Fruit fly (Drosophila melanogaster): ENCODE measurements around the gene CG43342.

CG43342 gene

DNA sequence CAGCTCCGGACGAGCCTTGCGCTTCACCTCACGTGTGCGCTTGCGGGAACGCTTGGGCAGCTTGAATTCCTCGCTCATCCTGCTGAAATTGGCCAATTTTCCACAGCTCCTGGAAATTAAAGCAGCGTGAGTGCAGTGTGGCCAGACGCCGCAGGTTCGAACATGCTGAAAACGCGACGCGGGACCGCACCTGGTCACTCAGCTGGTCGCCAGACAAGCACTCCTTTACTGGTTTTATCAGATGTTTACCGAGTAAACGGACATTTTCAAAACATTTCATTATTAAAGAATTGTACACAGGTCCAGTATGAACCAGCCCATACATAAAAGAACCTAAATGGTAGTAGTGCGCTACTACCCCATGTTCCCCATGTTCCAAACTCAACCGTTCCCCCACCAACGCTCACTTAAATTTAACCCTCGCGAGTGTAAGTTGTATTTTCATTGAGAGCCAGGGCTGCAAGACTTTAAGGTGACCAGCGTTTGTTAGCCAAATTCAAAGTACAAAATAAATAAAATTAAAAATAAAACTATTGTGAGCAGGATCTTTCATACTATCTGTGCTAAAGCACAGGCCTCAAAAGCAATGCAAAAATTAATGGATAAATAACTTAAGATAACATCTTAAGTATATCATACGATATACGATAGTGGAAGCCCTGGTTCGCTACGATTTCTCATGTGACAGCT lies 18.8 kb upstream of the CG43342 start, which contains the start of the genes JMJD6, CG7071 and Muted (continued):
- TF ChIP-seq MTF-1 (GFP tag; optimal IDR thresholded peaks at IDR 0.05; ENCODE audit: borderline replicate concordance), result peak; percentile 76
- TF ChIP-seq br (optimal IDR thresholded peaks at IDR 0.05), result no peak
- peak; percentile 84 for TF ChIP-seq CG10979 (tag; optimal IDR thresholded peaks at IDR 0.05)
- TF ChIP-seq HLH54F (GFP tag; optimal IDR thresholded peaks at IDR 0.05), result peak; percentile 95
- peak; percentile 81 for TF ChIP-seq ro (GFP tag; IDR thresholded peaks at IDR 0.05)
- peak; percentile 89 for TF ChIP-seq caup (GFP tag; optimal IDR thresholded peaks at IDR 0.05; ENCODE audit: severe bottlenecking)
- peak; percentile 92 for TF ChIP-seq PHDP (tag; optimal IDR thresholded peaks at IDR 0.05)
- TF ChIP-seq Dbx (GFP tag; IDR thresholded peaks at IDR 0.05), result peak; percentile 91
- peak; percentile 63 for TF ChIP-seq Lim3 (GFP tag; IDR thresholded peaks at IDR 0.05)
- peak; percentile 87 for TF ChIP-seq CG8388 (GFP tag; optimal IDR thresholded peaks at IDR 0.05)
- TF ChIP-seq CG3281 (GFP tag; optimal IDR thresholded peaks at IDR 0.05), result peak; percentile 92
- peak; percentile 79 for TF ChIP-seq Vsx1 (GFP tag; optimal IDR thresholded peaks at IDR 0.05)
- peak; percentile 82 for TF ChIP-seq slp2 (GFP tag; optimal IDR thresholded peaks at IDR 0.05)
- TF ChIP-seq Kr (GFP tag; optimal IDR thresholded peaks at IDR 0.05), result no peak
- TF ChIP-seq zen2 (GFP tag; IDR thresholded peaks at IDR 0.05; ENCODE audit: partially characterized antibody), result peak; percentile 55; the same call in 1 of the 3 replicates
- TF ChIP-seq Pdp1 (GFP tag; optimal IDR thresholded peaks at IDR 0.05), result peak; percentile 81 to 91
- peak; percentile 90 for TF ChIP-seq CG2889 (GFP tag; IDR thresholded peaks at IDR 0.05)
- TF ChIP-seq CG17802 (tag; optimal IDR thresholded peaks at IDR 0.05), result peak; percentile 76
- peak; percentile 90 for TF ChIP-seq CG30020 (tag; optimal IDR thresholded peaks at IDR 0.05)
- peak; percentile 97 for TF ChIP-seq B-H2 (GFP tag; optimal IDR thresholded peaks at IDR 0.05)
- peak; percentile 91 for TF ChIP-seq CG10366 (GFP tag; IDR thresholded peaks at IDR 0.05)
- peak; percentile 92 for TF ChIP-seq unpg (GFP tag; optimal IDR thresholded peaks at IDR 0.05)
- TF ChIP-seq E2f2 (GFP tag; IDR thresholded peaks at IDR 0.05), result peak; percentile 79
- peak; percentile 93 for TF ChIP-seq CG11456 (GFP tag; IDR thresholded peaks at IDR 0.05)
- TF ChIP-seq HHEX (GFP tag; optimal IDR thresholded peaks at IDR 0.05), result peak; percentile 87
- peak; percentile 93 for TF ChIP-seq CG34422 (GFP tag; IDR thresholded peaks at IDR 0.05)
- TF ChIP-seq Gsc (GFP tag; IDR thresholded peaks at IDR 0.05), result peak; percentile 79
- peak in 1 of 2 experiments; percentile 20 for TF ChIP-seq Trl (optimal IDR thresholded peaks at IDR 0.05)
- peak; percentile 90 for TF ChIP-seq Trl (GFP tag; optimal IDR thresholded peaks at IDR 0.05)
- peak; percentile 42 for TF ChIP-seq Tbp (GFP tag; optimal IDR thresholded peaks at IDR 0.05)
- peak; percentile 55 for TF ChIP-seq Deaf1 (tag; optimal IDR thresholded peaks at IDR 0.05)
- TF ChIP-seq CG4820 (GFP tag; optimal IDR thresholded peaks at IDR 0.05), result peak; percentile 86
- TF ChIP-seq CG16813 (GFP tag; IDR thresholded peaks at IDR 0.05; ENCODE audit: partially characterized antibody), result peak; percentile 74
- peak; percentile 76 for TF ChIP-seq ssp (GFP tag; IDR thresholded peaks at IDR 0.05)
- TF ChIP-seq B-H1 (GFP tag; IDR thresholded peaks at IDR 0.05), result peak; percentile 86
- TF ChIP-seq gfzf (GFP tag; optimal IDR thresholded peaks at IDR 0.05), result peak; percentile 90
- peak; percentile 98 for TF ChIP-seq Med (GFP tag)
- peak; percentile 82 for TF ChIP-seq CG8924 (tag; optimal IDR thresholded peaks at IDR 0.05)
- no peak for TF ChIP-seq CG15073 (GFP tag; optimal IDR thresholded peaks at IDR 0.05)
- TF ChIP-seq fd3F (GFP tag; optimal IDR thresholded peaks at IDR 0.05), result peak; percentile 90
- TF ChIP-seq Mrtf (GFP tag; IDR thresholded peaks at IDR 0.05), result peak; percentile 82
- TF ChIP-seq CG4617 (GFP tag; optimal IDR thresholded peaks at IDR 0.05; ENCODE audit: borderline replicate concordance), result peak; percentile 80
- peak; percentile 40; the same call in 1 of the 2 replicates for TF ChIP-seq Dip2 (GFP tag; IDR thresholded peaks at IDR 0.05)
- peak; percentile 85 for TF ChIP-seq GATAe (GFP tag; conservative IDR thresholded peaks at IDR 0.05)
- TF ChIP-seq CG7786 (GFP tag; optimal IDR thresholded peaks at IDR 0.05), result peak; percentile 84
- TF ChIP-seq CG2199 (GFP tag; IDR thresholded peaks at IDR 0.05), result 0 out of 3 replicates have a peak, but pooled peaks have one; percentile 62
- peak; percentile 89 for TF ChIP-seq Scr (GFP tag; IDR thresholded peaks at IDR 0.05; ENCODE audit: partially characterized antibody)
- no peak for TF ChIP-seq yki (optimal IDR thresholded peaks at IDR 0.05)
- TF ChIP-seq sug (tag; optimal IDR thresholded peaks at IDR 0.05), result peak; percentile 88
- TF ChIP-seq chinmo (GFP tag; IDR thresholded peaks at IDR 0.05; ENCODE audit: partially characterized antibody), result no peak
